Fruit fly (Drosophila melanogaster): ENCODE measurements around the gene CG42570.

CG42570 gene

DNA sequence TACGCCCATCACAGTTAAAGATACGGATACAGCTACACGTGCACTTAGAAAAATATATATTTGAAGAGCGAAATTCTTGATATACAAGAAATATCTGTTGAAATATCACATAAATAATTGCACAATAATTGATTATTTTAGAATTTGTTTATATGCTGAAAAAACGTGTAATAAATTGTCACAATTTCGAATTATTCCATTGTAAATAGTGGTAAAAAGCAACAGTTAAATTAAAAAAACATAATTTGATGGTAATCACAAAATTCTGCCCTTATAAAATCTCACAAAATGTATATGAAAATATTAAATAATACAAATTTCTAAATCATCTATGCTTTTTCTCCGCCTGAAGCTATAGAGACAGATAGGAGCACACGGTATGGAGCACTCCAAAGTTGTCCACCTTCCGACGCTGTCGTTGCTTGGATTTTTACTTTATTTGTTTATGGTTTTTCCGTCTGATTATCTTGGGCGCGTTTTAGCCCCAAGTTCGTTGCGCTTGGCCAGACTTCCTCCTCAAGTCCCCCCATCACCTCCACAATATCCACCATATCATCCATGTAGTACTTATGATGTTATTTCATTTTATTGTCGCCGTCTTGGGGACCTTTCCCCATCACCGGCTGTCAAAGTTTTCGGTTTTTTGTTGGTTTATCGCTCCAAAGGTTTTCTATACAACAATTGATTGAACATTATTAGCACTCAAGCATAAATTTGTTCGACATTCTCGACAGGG lies 13.2 kb upstream of the CG42570 start (continued):
- peak; percentile 69 for TF ChIP-seq D19A (tag; optimal IDR thresholded peaks at IDR 0.05)
- peak; percentile 24 for TF ChIP-seq CG3281 (GFP tag; optimal IDR thresholded peaks at IDR 0.05)
- no peak for TF ChIP-seq bigmax (GFP tag; optimal IDR thresholded peaks at IDR 0.05)
- peak; percentile 7 for TF ChIP-seq CG10654 (GFP tag; optimal IDR thresholded peaks at IDR 0.05)
- TF ChIP-seq CG18764 (GFP tag; optimal IDR thresholded peaks at IDR 0.05) = peak; percentile 15
- TF ChIP-seq cwo (GFP tag; optimal IDR thresholded peaks at IDR 0.05) = peak; percentile 34
- TF ChIP-seq Rfx (GFP tag; IDR thresholded peaks at IDR 0.05) = 0 out of 2 replicates have a peak, but pooled peaks have one; percentile 4
- peak; percentile 36 for TF ChIP-seq Hsf (GFP tag; optimal IDR thresholded peaks at IDR 0.05)
- peak; percentile 68 for TF ChIP-seq Hr3 (GFP tag; optimal IDR thresholded peaks at IDR 0.05)
- no peak for TF ChIP-seq pnt (GFP tag; optimal IDR thresholded peaks at IDR 0.05)
- peak; percentile 17 for TF ChIP-seq psq (GFP tag; optimal IDR thresholded peaks at IDR 0.05)
- no peak for TF ChIP-seq Adf1 (GFP tag; IDR thresholded peaks at IDR 0.05)
- TF ChIP-seq CG4617 (GFP tag; optimal IDR thresholded peaks at IDR 0.05; ENCODE audit: borderline replicate concordance) = no peak
- peak; percentile 70 for TF ChIP-seq Med (GFP tag)
- peak; percentile 29 for TF ChIP-seq CG12155 (GFP tag; optimal IDR thresholded peaks at IDR 0.05)
- peak; percentile 66 for TF ChIP-seq Xrp1 (GFP tag; IDR thresholded peaks at IDR 0.05)
- peak; percentile 41; the same call in 1 of the 3 replicates for TF ChIP-seq CG7357 (GFP tag; IDR thresholded peaks at IDR 0.05)
- TF ChIP-seq tin (GFP tag; optimal IDR thresholded peaks at IDR 0.05) = peak; percentile 31
- TF ChIP-seq CG15601 (tag; optimal IDR thresholded peaks at IDR 0.05) = peak; percentile 59
- TF ChIP-seq gsb-n (tag; optimal IDR thresholded peaks at IDR 0.05) = peak; percentile 40
- TF ChIP-seq CG7839 (tag; optimal IDR thresholded peaks at IDR 0.05) = peak; percentile 78
- peak; percentile 72 for TF ChIP-seq CG8924 (tag; optimal IDR thresholded peaks at IDR 0.05)
- no peak for TF ChIP-seq Poxn (GFP tag; IDR thresholded peaks at IDR 0.05)
- TF ChIP-seq CG10979 (tag; optimal IDR thresholded peaks at IDR 0.05) = peak; percentile 85
- peak; percentile 51 for TF ChIP-seq trem (tag; optimal IDR thresholded peaks at IDR 0.05)
- TF ChIP-seq lab (GFP tag; optimal IDR thresholded peaks at IDR 0.05) = peak; percentile 30
- no peak for TF ChIP-seq BEAF-32 (GFP tag; optimal IDR thresholded peaks at IDR 0.05)
- peak; percentile 32 for TF ChIP-seq gcm (GFP tag; optimal IDR thresholded peaks at IDR 0.05)
- 0 out of 2 replicates have a peak, but pooled peaks have one; percentile 22 for TF ChIP-seq sim (GFP tag; IDR thresholded peaks at IDR 0.05)
- no peak for TF ChIP-seq CG34224 (GFP tag; IDR thresholded peaks at IDR 0.05; ENCODE audit: partially characterized antibody)
- peak; percentile 12 for TF ChIP-seq zen (tag; optimal IDR thresholded peaks at IDR 0.05)
- TF ChIP-seq D (optimal IDR thresholded peaks at IDR 0.05) = no peak
- TF ChIP-seq D (GFP tag; optimal IDR thresholded peaks at IDR 0.05) = peak; percentile 60
- peak; percentile 34 for TF ChIP-seq CG2875 (GFP tag; optimal IDR thresholded peaks at IDR 0.05)
- TF ChIP-seq CG7556 (GFP tag; optimal IDR thresholded peaks at IDR 0.05) = peak; percentile 71
- peak; percentile 72 for TF ChIP-seq CG13424 (tag; optimal IDR thresholded peaks at IDR 0.05)
- TF ChIP-seq CG1792 (GFP tag; optimal IDR thresholded peaks at IDR 0.05) = no peak
- TF ChIP-seq vvl (GFP tag; IDR thresholded peaks at IDR 0.05) = peak; percentile 13; the same call in 1 of the 2 replicates
- TF ChIP-seq gro (GFP tag; optimal IDR thresholded peaks at IDR 0.05) = no peak
- peak; percentile 0 to 77 for TF ChIP-seq bsh (GFP tag; optimal IDR thresholded peaks at IDR 0.05)
- peak; percentile 59 for TF ChIP-seq CG13775 (GFP tag; optimal IDR thresholded peaks at IDR 0.05)
- no peak for TF ChIP-seq Dek (tag; optimal IDR thresholded peaks at IDR 0.05)
- peak; percentile 8; the same call in 1 of the 2 replicates for TF ChIP-seq CG32772 (GFP tag; IDR thresholded peaks at IDR 0.05)
- TF ChIP-seq Chrac-16 (GFP tag; optimal IDR thresholded peaks at IDR 0.05) = peak; percentile 44
- TF ChIP-seq Antp (GFP tag; optimal IDR thresholded peaks at IDR 0.05) = no peak
- TF ChIP-seq dm (GFP tag; optimal IDR thresholded peaks at IDR 0.05) = peak; percentile 25
- TF ChIP-seq unpg (GFP tag; optimal IDR thresholded peaks at IDR 0.05) = peak; percentile 36
- 0 out of 4 replicates have a peak, but pooled peaks have one; percentile 50 for TF ChIP-seq chinmo (GFP tag; IDR thresholded peaks at IDR 0.05; ENCODE audit: partially characterized antibody)
